Worm (Caenorhabditis elegans) whole organism, young adult: ENCODE data around the gene ckb-3.
A peak's percentile ranks its signal among the peaks of the same experiment; 100 is the strongest.
"Not testable (repeated sequence)": the region's sequence is repeated elsewhere in the genome, so short reads cannot be mapped to it uniquely, and the experiment has no call there.

Experiments used
- C06A6.2 ChIP-seq: fragments of 200-800 bp; sonication (Bioruptor generic); conservative IDR thresholded peaks from 2 replicates; pipeline ENCODE4 v1.3.6; 2022; ENCODE audit warnings: missing genetic modification characterization, missing compliant biosample characterization
- F33H1.4 ChIP-seq: fragments of 200-800 bp; sonication (Bioruptor generic); IDR thresholded peaks from 2 replicates; pipeline ENCODE4 v1.3.6; 2022; ENCODE audit warnings: missing genetic modification reagents, missing genetic modification characterization, missing compliant biosample characterization
- K12H6.12 ChIP-seq: fragments of 200-800 bp; sonication (Bioruptor generic); optimal IDR thresholded peaks from 2 replicates; lab custom pipeline; 2018; ENCODE audit warnings: mild to moderate bottlenecking, missing genetic modification characterization, missing compliant biosample characterization
- T07F8.4 ChIP-seq: sonication (generic microtip); optimal IDR thresholded peaks from 2 replicates; lab custom pipeline; 2016; ENCODE audit warnings: mild to moderate bottlenecking, missing genetic modification characterization, moderate library complexity, missing compliant biosample characterization
- Y56A3A.18 ChIP-seq: fragments of 200-800 bp; sonication (Bioruptor generic); IDR thresholded peaks from 2 replicates; pipeline ENCODE4 v1.3.6; 2022; ENCODE audit warnings: missing genetic modification reagents, missing genetic modification characterization, missing compliant biosample characterization
- Y95B8A.8 ChIP-seq: fragments of 200-800 bp; sonication (Bioruptor generic); IDR thresholded peaks from 2 replicates; pipeline ENCODE4 v1.3.6; 2022; ENCODE audit warnings: missing genetic modification reagents, missing genetic modification characterization, missing compliant biosample characterization
- ama-1 ChIP-seq, 3 experiments: fragments of 150-350 bp in 1 of 3; sonication (generic microtip) in 2 of 3; optimal IDR thresholded peaks; 2 replicates each; lab custom pipeline; 2014 to 2018; ENCODE audit warnings: missing biosample characterization in 2 of 3, missing genetic modification characterization in 2 of 3, missing genetic modification reagents in 2 of 3
- ccch-3 ChIP-seq: fragments of 200-800 bp; sonication (Bioruptor generic); optimal IDR thresholded peaks from 2 replicates; lab custom pipeline; 2018; ENCODE audit warnings: mild to moderate bottlenecking, missing genetic modification characterization, missing compliant biosample characterization
- cebp-1 ChIP-seq, 2 experiments: fragments of 200-800 bp in 1 of 2; sonication (Bioruptor generic) in 1 of 2; sonication (generic microtip) in 1 of 2; IDR thresholded peaks in 1 of 2; optimal IDR thresholded peaks in 1 of 2; 2 replicates each; pipeline versions ENCODE4 v1.3.6 to Lab custom; 2017 to 2022; ENCODE audit warnings: missing compliant biosample characterization in 2 of 2, missing genetic modification characterization in 2 of 2, mild to moderate bottlenecking in 1 of 2, missing genetic modification reagents in 1 of 2, moderate library complexity in 1 of 2
- cebp-2 ChIP-seq: fragments of 200-800 bp; sonication (Bioruptor generic); IDR thresholded peaks from 2 replicates; pipeline ENCODE4 v1.3.6; 2022; ENCODE audit warnings: missing genetic modification characterization, missing compliant biosample characterization
- ceh-58 ChIP-seq: fragments of 200-800 bp; sonication (Bioruptor generic); IDR thresholded peaks from 2 replicates; pipeline ENCODE4 v1.3.6; 2022; ENCODE audit warnings: missing genetic modification characterization, missing compliant biosample characterization
- chd-7 ChIP-seq: sonication (generic microtip); optimal IDR thresholded peaks from 2 replicates; lab custom pipeline; 2016; ENCODE audit warnings: mild to moderate bottlenecking, missing genetic modification characterization, moderate library complexity, missing compliant biosample characterization
- egl-44 ChIP-seq: fragments of 200-800 bp; sonication (Bioruptor generic); IDR thresholded peaks from 2 replicates; pipeline ENCODE4 v1.3.6; 2022; ENCODE audit warnings: missing genetic modification reagents, missing genetic modification characterization, missing compliant biosample characterization
- gei-17 ChIP-seq: fragments of 200-800 bp; sonication (Bioruptor generic); optimal IDR thresholded peaks from 2 replicates; lab custom pipeline; 2018; ENCODE audit warnings: mild to moderate bottlenecking, missing genetic modification characterization, missing compliant biosample characterization
- hmg-1.2 ChIP-seq: fragments of 200-800 bp; sonication (Bioruptor generic); IDR thresholded peaks from 2 replicates; pipeline ENCODE4 v1.3.6; 2022; ENCODE audit warnings: missing genetic modification reagents, missing genetic modification characterization, missing compliant biosample characterization
- lin-35 ChIP-seq, 3 experiments: fragments of 150-350 bp in 2 of 3; sonication (generic microtip) in 1 of 3; optimal IDR thresholded peaks; 2 replicates each; lab custom pipeline; 2014 to 2018; ENCODE audit warnings: missing biosample characterization in 3 of 3, missing genetic modification characterization in 3 of 3, missing genetic modification reagents in 3 of 3
- lsl-1 ChIP-seq: fragments of 200-800 bp; sonication (Bioruptor generic); optimal IDR thresholded peaks from 2 replicates; lab custom pipeline; 2018; ENCODE audit warnings: mild to moderate bottlenecking, missing genetic modification characterization, moderate library complexity, missing compliant biosample characterization
- madf-8 ChIP-seq: fragments of 200-800 bp; sonication (Bioruptor generic); conservative IDR thresholded peaks from 2 replicates; pipeline ENCODE4 v1.3.6; 2022; ENCODE audit warnings: missing genetic modification reagents, missing genetic modification characterization, missing compliant biosample characterization
- mes-4 ChIP-seq: sonication (generic microtip); optimal IDR thresholded peaks from 2 replicates; lab custom pipeline; 2016; ENCODE audit warnings: missing genotype, missing genetic modification characterization, missing compliant biosample characterization
- nhr-120 ChIP-seq: fragments of 200-800 bp; sonication (Bioruptor generic); IDR thresholded peaks from 2 replicates; pipeline ENCODE4 v1.3.6; 2022; ENCODE audit warnings: missing genetic modification characterization, missing compliant biosample characterization
- nhr-80 ChIP-seq: sonication (generic microtip); optimal IDR thresholded peaks from 2 replicates; lab custom pipeline; 2016; ENCODE audit warnings: missing genetic modification characterization, missing compliant biosample characterization
- repo-1 ChIP-seq: sonication (generic microtip); optimal IDR thresholded peaks from 2 replicates; lab custom pipeline; 2017; ENCODE audit warnings: mild to moderate bottlenecking, missing genetic modification characterization, missing compliant biosample characterization
- rpc-1 ChIP-seq, 2 experiments: fragments of 150-350 bp in 1 of 2; sonication (generic microtip) in 1 of 2; optimal IDR thresholded peaks; 2 replicates each; lab custom pipeline; 2014 to 2018; ENCODE audit warnings: missing biosample characterization in 1 of 2, missing genetic modification characterization in 1 of 2, missing genetic modification reagents in 1 of 2, missing genotype in 1 of 2
- sea-2 ChIP-seq: fragments of 200-800 bp; sonication (Bioruptor generic); IDR thresholded peaks from 2 replicates; pipeline ENCODE4 v1.3.6; 2022; ENCODE audit warnings: missing genetic modification characterization, missing compliant biosample characterization
- somi-1 ChIP-seq: fragments of 200-800 bp; sonication (Bioruptor generic); optimal IDR thresholded peaks from 2 replicates; lab custom pipeline; 2018; ENCODE audit warnings: mild to moderate bottlenecking, missing genetic modification characterization, missing compliant biosample characterization
- sptf-2 ChIP-seq: fragments of 200-800 bp; sonication (Bioruptor generic); optimal IDR thresholded peaks from 2 replicates; lab custom pipeline; 2018; ENCODE audit warnings: mild to moderate bottlenecking, missing genetic modification characterization, missing compliant biosample characterization
- unc-130 ChIP-seq: sonication (generic microtip); optimal IDR thresholded peaks from 2 replicates; lab custom pipeline; 2016; ENCODE audit warnings: missing genetic modification reagents, missing genetic modification characterization, missing compliant biosample characterization
- unc-62 ChIP-seq: fragments of 150-350 bp; optimal IDR thresholded peaks from 2 replicates; lab custom pipeline; 2014; ENCODE audit warnings: missing biosample characterization, missing genetic modification reagents, missing genetic modification characterization
- zim-3 ChIP-seq: sonication (generic microtip); optimal IDR thresholded peaks from 2 replicates; lab custom pipeline; 2017; ENCODE audit warnings: mild to moderate bottlenecking, missing genetic modification characterization, moderate library complexity, missing compliant biosample characterization
- ztf-28 ChIP-seq: fragments of 200-800 bp; sonication (Bioruptor generic); IDR thresholded peaks from 2 replicates; pipeline ENCODE4 v1.3.6; 2022; ENCODE audit warnings: missing genetic modification reagents, missing genetic modification characterization, missing compliant biosample characterization
- ztf-3 ChIP-seq: fragments of 200-800 bp; sonication (Bioruptor generic); optimal IDR thresholded peaks from 2 replicates; lab custom pipeline; 2018; ENCODE audit warnings: mild to moderate bottlenecking, missing genetic modification characterization, missing compliant biosample characterization

The ckb-3 gene

ce11 chrIII:4378600-4379293, 8.1 kb downstream of the ckb-3 start (continued):
- TF ChIP-seq Y95B8A.8 (0 out of 2 replicates have a peak, but pooled peaks have one; percentile 20), ama-1 (GFP tag; optimal IDR thresholded peaks at IDR 0.05; lab: Kevin White, UChicago) (peak in 1 of 2 experiments; percentile 25), hmg-1.2 (GFP tag; lab: Robert Waterston, UW) (peak; percentile 76), lin-35 (GFP tag; optimal IDR thresholded peaks at IDR 0.05; lab: Kevin White, UChicago) (peak in 1 of 3 experiments; percentile 59), zim-3 (tag; lab: Kevin White, UChicago) (peak; percentile 49), F33H1.4 (GFP tag; lab: Robert Waterston, UW) (peak; percentile 47), Y56A3A.18 (GFP tag; lab: Robert Waterston, UW) (peak; percentile 59), ztf-3 (GFP tag; lab: Kevin White, UChicago) (peak; percentile 42), nhr-80 (tag; lab: Kevin White, UChicago) (peak; percentile 86), rpc-1 (optimal IDR thresholded peaks at IDR 0.05; lab: Kevin White, UChicago) (peak; percentile 63), rpc-1 (tag; optimal IDR thresholded peaks at IDR 0.05; lab: Kevin White, UChicago) (peak; percentile 63), gei-17 (GFP tag; lab: Kevin White, UChicago) (peak; percentile 38), C06A6.2 (GFP tag; lab: Robert Waterston, UW) (peak; percentile 27; the same call in 1 of the 2 replicates), somi-1 (GFP tag; lab: Kevin White, UChicago) (peak; percentile 1)
- TF ChIP-seq ama-1 (optimal IDR thresholded peaks at IDR 0.05; lab: Kevin White, UChicago) = not testable (repeated sequence)

- TF ChIP-seq repo-1 (no peak), nhr-120 (GFP tag; lab: Robert Waterston, UW) (no peak), sea-2 (GFP tag; lab: Robert Waterston, UW) (no peak), C06A6.2 (GFP tag; lab: Robert Waterston, UW) (no peak), madf-8 (no peak), lin-35 (GFP tag; optimal IDR thresholded peaks at IDR 0.05; lab: Kevin White, UChicago) (no peak), cebp-1 (GFP tag; IDR thresholded peaks at IDR 0.05; lab: Robert Waterston, UW) (no peak), cebp-1 (tag; optimal IDR thresholded peaks at IDR 0.05; lab: Kevin White, UChicago) (no peak), nhr-80 (tag; lab: Kevin White, UChicago) (no peak), sptf-2 (no peak), K12H6.12 (no peak), ceh-58 (GFP tag; lab: Robert Waterston, UW) (no peak), mes-4 (no peak), lsl-1 (no peak)
These were observed 9.0 kb downstream of the ckb-3 start, which contains the start of gene B0284.3 for ce11 chrIII:4379717-4380116. Gene B0284.3 (minus strand): TSS chrIII:4379817.

ce11 chrIII:4380835-4381234, 10.2 kb downstream of the ckb-3 start:
- no peak for TF ChIP-seq T07F8.4 (tag; lab: Kevin White, UChicago)
- no peak for TF ChIP-seq ccch-3 (GFP tag; lab: Kevin White, UChicago)
- TF ChIP-seq chd-7 (tag; lab: Kevin White, UChicago) = no peak
- TF ChIP-seq hmg-1.2 (GFP tag; lab: Robert Waterston, UW) = peak; percentile 69; the same call in 1 of the 2 replicates
- TF ChIP-seq, all 124 proteins: peak for 1

- no peak for TF ChIP-seq unc-130 (GFP tag; lab: Kevin White, UChicago)
- TF ChIP-seq cebp-2 (GFP tag; lab: Robert Waterston, UW) = no peak
- TF ChIP-seq unc-62 = no peak
- no peak for TF ChIP-seq egl-44
- TF ChIP-seq ztf-28 (GFP tag; lab: Robert Waterston, UW) = no peak
These were observed 10.7 kb downstream of the ckb-3 start, which contains the start of gene pals-27 for ce11 chrIII:4381343-4381742. Gene pals-27 (plus strand): TSS chrIII:4381643.
